Worm (Caenorhabditis elegans) whole organism, early embryonic: ENCODE measurements around the gene dmsr-12.

Source experiments
- ama-1 ChIP-seq: fragments of 150-350 bp; optimal IDR thresholded peaks from 2 replicates; lab custom pipeline; 2014
- tbx-11 ChIP-seq: fragments of 200-800 bp; sonication (Bioruptor generic); IDR thresholded peaks from 2 replicates; pipeline ENCODE4 v1.3.6; 2022; ENCODE audit warnings: missing genetic modification characterization, missing compliant biosample characterization

ce11 chrV:6846507-6846906, 40.3 kb upstream of the dmsr-12 start, which contains the start of gene lgc-54:
- TF ChIP-seq ama-1 (lab: Kevin White, UChicago) (no peak), tbx-11 (GFP tag; lab: Robert Waterston, UW) (no peak)
